Fruit fly (Drosophila melanogaster) Kc167 (cell line): ENCODE measurements around the gene CG32271.

Experiments used
- h ChIP-seq: fragments of >200 bp; optimal IDR thresholded peaks from 3 replicates; lab custom pipeline; 2018; ENCODE audit warnings: missing external identifiers
- insv ChIP-seq: fragments of >200 bp; optimal IDR thresholded peaks from 3 replicates; lab custom pipeline; 2018; ENCODE audit warnings: missing external identifiers
- psq ChIP-seq: fragments of >200 bp; optimal IDR thresholded peaks from 2 replicates; lab custom pipeline; 2017; ENCODE audit warnings: missing external identifiers
- ttk ChIP-seq: sonication (Bioruptor generic); optimal IDR thresholded peaks from 2 replicates; lab custom pipeline; 2017; ENCODE audit warnings: missing external identifiers

DNA sequence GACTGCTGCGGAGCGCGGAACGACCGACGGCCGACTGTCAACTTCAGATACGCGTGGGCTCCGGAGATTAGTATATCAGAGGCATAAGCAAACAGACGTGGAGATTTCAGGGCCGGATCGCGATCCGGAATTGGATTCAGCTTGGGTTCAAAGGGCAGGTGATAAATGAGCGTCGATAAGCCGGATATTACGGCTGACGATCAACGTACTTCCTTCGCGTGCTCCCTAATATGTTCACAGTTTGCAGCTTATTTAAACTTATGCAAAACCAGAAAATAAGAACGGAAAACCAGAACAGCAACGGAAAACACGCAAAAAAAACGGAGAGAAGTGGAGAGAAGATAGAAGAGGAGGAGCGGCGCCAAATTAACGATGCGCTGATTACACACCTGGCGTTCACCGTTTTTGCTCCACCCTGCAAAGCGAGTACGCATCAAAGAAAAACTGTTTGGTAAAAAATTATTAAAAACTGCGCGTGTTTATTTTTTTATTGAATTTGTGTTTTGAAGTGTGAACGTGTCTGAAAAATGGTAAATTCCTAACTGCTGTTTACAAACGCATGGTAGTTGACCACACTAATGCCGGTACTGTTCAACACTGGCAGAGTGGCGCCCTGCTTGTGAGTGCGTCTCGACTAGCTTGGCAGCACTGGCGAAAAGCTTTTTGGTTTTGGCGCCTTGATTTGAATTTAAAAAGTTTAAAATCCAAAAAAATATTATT lies 36.2 kb upstream of the CG32271 start, which contains the start of gene CG17746:
- TF ChIP-seq ttk: no peak
- TF ChIP-seq insv (lab: Kevin White, UChicago): no peak
- TF ChIP-seq psq: no peak
- no peak for TF ChIP-seq h (lab: Kevin White, UChicago)
